Worm (Caenorhabditis elegans) whole organism, L4 larva: ENCODE measurements around the gene dpm-1.

ENCODE experiments used
- F26F4.8 ChIP-seq: fragments of 200-800 bp; sonication (Bioruptor generic); conservative IDR thresholded peaks from 2 replicates; pipeline ENCODE4 v1.3.6; 2022; ENCODE audit warnings: missing genetic modification characterization, missing compliant biosample characterization
- F37D6.2 ChIP-seq: sonication (generic microtip); optimal IDR thresholded peaks from 2 replicates; lab custom pipeline; 2016; ENCODE audit warnings: mild to moderate bottlenecking, missing genetic modification characterization, missing compliant biosample characterization
- F44E2.7 ChIP-seq: fragments of 200-800 bp; sonication (Bioruptor generic); IDR thresholded peaks from 2 replicates; pipeline ENCODE4 v2.1.2; 2022; ENCODE audit warnings: missing genetic modification characterization, missing compliant biosample characterization
- R02D3.7 ChIP-seq: fragments of 150-350 bp; sonication (generic microtip); optimal IDR thresholded peaks from 3 replicates; lab custom pipeline; 2014; ENCODE audit warnings: missing biosample characterization, missing genetic modification characterization
- Y5F2A.4 ChIP-seq: fragments of 200-800 bp; sonication (Bioruptor generic); optimal IDR thresholded peaks from 2 replicates; lab custom pipeline; 2018; ENCODE audit warnings: mild to moderate bottlenecking, missing genetic modification characterization, missing compliant biosample characterization
- ZK337.2 ChIP-seq: fragments of 200-800 bp; sonication (Bioruptor generic); IDR thresholded peaks from 2 replicates; pipeline ENCODE4 v1.3.6; 2022; ENCODE audit warnings: missing genetic modification reagents, missing genetic modification characterization, missing compliant biosample characterization
- aha-1 ChIP-seq: fragments of 150-350 bp; peaks from one replicate; lab custom pipeline; 2014; ENCODE audit warnings: missing biosample characterization, missing genetic modification characterization
- aly-2 ChIP-seq: sonication (generic microtip); optimal IDR thresholded peaks from 2 replicates; lab custom pipeline; 2018; ENCODE audit warnings: missing biosample characterization, missing genetic modification characterization
- ama-1 ChIP-seq: fragments of 150-350 bp; optimal IDR thresholded peaks from 2 replicates; lab custom pipeline; 2014; ENCODE audit warnings: inconsistent platforms, mixed read lengths
- arid-1 ChIP-seq: fragments of 200-800 bp; sonication (Bioruptor generic); conservative IDR thresholded peaks from 2 replicates; pipeline ENCODE4 v1.3.6; 2022; ENCODE audit warnings: missing genetic modification reagents, missing genetic modification characterization, missing compliant biosample characterization
- attf-4 ChIP-seq: sonication (generic microtip); optimal IDR thresholded peaks from 3 replicates; lab custom pipeline; 2017; ENCODE audit warnings: missing biosample characterization, missing genetic modification characterization
- ceh-32 ChIP-seq: sonication (generic microtip); optimal IDR thresholded peaks from 2 replicates; lab custom pipeline; 2016; ENCODE audit warnings: mild to moderate bottlenecking, missing genetic modification characterization, missing compliant biosample characterization; ENCODE audit not compliant: poor library complexity
- ceh-62 ChIP-seq: sonication (generic microtip); optimal IDR thresholded peaks from 2 replicates; lab custom pipeline; 2017; ENCODE audit warnings: missing biosample characterization, missing genetic modification characterization
- cey-2 ChIP-seq: sonication (generic microtip); optimal IDR thresholded peaks from 3 replicates; lab custom pipeline; 2017; ENCODE audit warnings: missing genetic modification characterization, mild to moderate bottlenecking, missing compliant biosample characterization, antibody characterized with exemption, borderline replicate concordance; ENCODE audit not compliant: insufficient read depth
- ctbp-1 ChIP-seq: fragments of 200-800 bp; sonication (Bioruptor generic); IDR thresholded peaks from 2 replicates; pipeline ENCODE4 v1.3.6; 2022; ENCODE audit warnings: missing genetic modification reagents, missing genetic modification characterization, missing compliant biosample characterization
- daf-16 ChIP-seq, 3 experiments: sonication (generic microtip); optimal IDR thresholded peaks; 2 replicates each; lab custom pipeline; 2016 to 2017; ENCODE audit warnings: missing genetic modification characterization in 3 of 3, missing genetic modification reagents in 3 of 3, mild to moderate bottlenecking in 2 of 3, missing compliant biosample characterization in 2 of 3, missing biosample characterization in 1 of 3, moderate library complexity in 1 of 3
- daf-8 ChIP-seq: fragments of 200-800 bp; sonication (Bioruptor generic); IDR thresholded peaks from 2 replicates; pipeline ENCODE4 v1.3.6; 2022; ENCODE audit warnings: missing genetic modification characterization, missing compliant biosample characterization
- dmd-8 ChIP-seq: fragments of 200-800 bp; sonication (Bioruptor generic); IDR thresholded peaks from 2 replicates; pipeline ENCODE4 v1.3.6; 2022; ENCODE audit warnings: missing genetic modification characterization, missing compliant biosample characterization
- duxl-1 ChIP-seq: sonication (generic microtip); optimal IDR thresholded peaks from 2 replicates; lab custom pipeline; 2016; ENCODE audit warnings: mild to moderate bottlenecking, missing genetic modification characterization, moderate library complexity, missing compliant biosample characterization; ENCODE audit not compliant: poor library complexity
- dve-1 ChIP-seq: sonication (generic microtip); optimal IDR thresholded peaks from 2 replicates; lab custom pipeline; 2017; ENCODE audit warnings: antibody characterized with exemption, mild to moderate bottlenecking, missing genetic modification characterization, missing compliant biosample characterization; ENCODE audit not compliant: insufficient read depth
- egl-27 ChIP-seq: sonication (generic microtip); optimal IDR thresholded peaks from 3 replicates; lab custom pipeline; 2017; ENCODE audit warnings: missing biosample characterization, missing genetic modification reagents, missing genetic modification characterization
- egl-43 ChIP-seq: fragments of 200-800 bp; sonication (Bioruptor generic); IDR thresholded peaks from 2 replicates; pipeline ENCODE4 v1.3.6; 2022; ENCODE audit warnings: missing genetic modification reagents, missing genetic modification characterization, missing compliant biosample characterization
- fos-1 ChIP-seq: fragments of 150-350 bp; optimal IDR thresholded peaks from 2 replicates; lab custom pipeline; 2014; ENCODE audit warnings: missing biosample characterization, missing genetic modification characterization
- hlh-30 ChIP-seq: sonication (generic microtip); optimal IDR thresholded peaks from 2 replicates; lab custom pipeline; 2017; ENCODE audit warnings: antibody characterized with exemption, mild to moderate bottlenecking, missing genetic modification characterization, missing compliant biosample characterization; ENCODE audit not compliant: insufficient read depth
- lin-15B ChIP-seq: fragments of 150-350 bp; sonication (generic microtip); optimal IDR thresholded peaks from 3 replicates; lab custom pipeline; 2014; ENCODE audit warnings: missing biosample characterization, missing genetic modification characterization
- lin-38 ChIP-seq: fragments of 200-800 bp; sonication (Bioruptor generic); IDR thresholded peaks from 2 replicates; pipeline ENCODE4 v1.3.6; 2022; ENCODE audit warnings: missing genetic modification reagents, missing genetic modification characterization, missing compliant biosample characterization
- lsy-2 ChIP-seq, 2 experiments: fragments of 150-350 bp in 1 of 2; sonication (generic microtip) in 1 of 2; optimal IDR thresholded peaks; 2 replicates each; lab custom pipeline; 2014 to 2017; ENCODE audit warnings: missing biosample characterization in 2 of 2, missing genetic modification characterization in 2 of 2
- madf-5 ChIP-seq, 2 experiments: fragments of 200-800 bp; sonication (Bioruptor generic); IDR thresholded peaks; 2 replicates each; pipeline ENCODE4 v1.3.6; 2022; ENCODE audit warnings: missing compliant biosample characterization in 2 of 2, missing genetic modification characterization in 2 of 2
- madf-9 ChIP-seq: fragments of 200-800 bp; sonication (Bioruptor generic); conservative IDR thresholded peaks from 2 replicates; pipeline ENCODE4 v1.3.6; 2022; ENCODE audit warnings: missing genetic modification reagents, missing genetic modification characterization, missing compliant biosample characterization
- mdt-29 ChIP-seq: fragments of 200-800 bp; sonication (Bioruptor generic); IDR thresholded peaks from 2 replicates; pipeline ENCODE4 v1.3.6; 2022; ENCODE audit warnings: missing genetic modification reagents, missing genetic modification characterization, missing compliant biosample characterization
- mxl-2 ChIP-seq: fragments of 200-800 bp; sonication (Bioruptor generic); conservative IDR thresholded peaks from 2 replicates; pipeline ENCODE4 v1.3.6; 2022; ENCODE audit warnings: missing genetic modification reagents, missing genetic modification characterization, missing compliant biosample characterization
- mxl-3 ChIP-seq: fragments of 200-800 bp; sonication (Bioruptor generic); optimal IDR thresholded peaks from 2 replicates; lab custom pipeline; 2018; ENCODE audit warnings: mild to moderate bottlenecking, missing genetic modification characterization, missing compliant biosample characterization
- nhr-10 ChIP-seq: fragments of 150-350 bp; optimal IDR thresholded peaks from 2 replicates; lab custom pipeline; 2014; ENCODE audit warnings: missing biosample characterization, missing genetic modification characterization
- nhr-111 ChIP-seq: fragments of 200-800 bp; sonication (Bioruptor generic); optimal IDR thresholded peaks from 2 replicates; lab custom pipeline; 2018; ENCODE audit warnings: mild to moderate bottlenecking, missing genetic modification characterization, missing compliant biosample characterization
- nhr-6 ChIP-seq: fragments of 150-350 bp; optimal IDR thresholded peaks from 2 replicates; lab custom pipeline; 2014; ENCODE audit warnings: missing biosample characterization, missing genetic modification characterization
- php-3 ChIP-seq: fragments of 200-800 bp; sonication (Bioruptor generic); IDR thresholded peaks from 2 replicates; pipeline ENCODE4 v1.3.6; 2022; ENCODE audit warnings: missing genetic modification reagents, missing genetic modification characterization, missing compliant biosample characterization
- rbr-2 ChIP-seq: sonication (generic microtip); optimal IDR thresholded peaks from 2 replicates; lab custom pipeline; 2016; ENCODE audit warnings: missing genotype, missing genetic modification characterization, missing compliant biosample characterization
- sdz-12 ChIP-seq: fragments of 200-800 bp; sonication (Bioruptor generic); optimal IDR thresholded peaks from 2 replicates; lab custom pipeline; 2018; ENCODE audit warnings: mild to moderate bottlenecking, missing genetic modification characterization, missing compliant biosample characterization
- set-16 ChIP-seq: fragments of 200-800 bp; sonication (Bioruptor generic); IDR thresholded peaks from 2 replicates; pipeline ENCODE4 v1.3.6; 2022; ENCODE audit warnings: missing genetic modification reagents, missing genetic modification characterization, missing compliant biosample characterization
- skn-1 ChIP-seq: fragments of 150-350 bp; optimal IDR thresholded peaks from 2 replicates; lab custom pipeline; 2014; ENCODE audit warnings: missing biosample characterization, missing genetic modification characterization
- spr-1 ChIP-seq: sonication (generic microtip); optimal IDR thresholded peaks from 2 replicates; lab custom pipeline; 2016; ENCODE audit warnings: mild to moderate bottlenecking, missing genetic modification characterization, missing compliant biosample characterization
- tag-97 ChIP-seq: fragments of 200-800 bp; sonication (Bioruptor generic); IDR thresholded peaks from 2 replicates; pipeline ENCODE4 v1.3.6; 2022; ENCODE audit warnings: missing genetic modification characterization, missing compliant biosample characterization
- unc-130 ChIP-seq: sonication (generic microtip); optimal IDR thresholded peaks from 2 replicates; lab custom pipeline; 2016; ENCODE audit warnings: missing genetic modification reagents, missing genetic modification characterization, missing compliant biosample characterization
- zag-1 ChIP-seq: fragments of 150-350 bp; optimal IDR thresholded peaks from 2 replicates; lab custom pipeline; 2014; ENCODE audit warnings: missing biosample characterization, missing genetic modification characterization
- zfp-2 ChIP-seq: sonication (generic microtip); optimal IDR thresholded peaks from 2 replicates; lab custom pipeline; 2016; ENCODE audit warnings: mild to moderate bottlenecking, missing genetic modification characterization, missing compliant biosample characterization
- zfp-3 ChIP-seq: fragments of 200-800 bp; sonication (Bioruptor generic); conservative IDR thresholded peaks from 2 replicates; pipeline ENCODE4 v1.3.6; 2022; ENCODE audit warnings: missing genetic modification reagents, missing genetic modification characterization, missing compliant biosample characterization
- zip-2 ChIP-seq: fragments of 150-350 bp; optimal IDR thresholded peaks from 2 replicates; lab custom pipeline; 2014; ENCODE audit warnings: missing biosample characterization, missing genetic modification characterization
- ztf-11 ChIP-seq: fragments of 150-350 bp; optimal IDR thresholded peaks from 2 replicates; lab custom pipeline; 2014; ENCODE audit warnings: missing biosample characterization, missing genetic modification characterization

dpm-1 gene

DNA sequence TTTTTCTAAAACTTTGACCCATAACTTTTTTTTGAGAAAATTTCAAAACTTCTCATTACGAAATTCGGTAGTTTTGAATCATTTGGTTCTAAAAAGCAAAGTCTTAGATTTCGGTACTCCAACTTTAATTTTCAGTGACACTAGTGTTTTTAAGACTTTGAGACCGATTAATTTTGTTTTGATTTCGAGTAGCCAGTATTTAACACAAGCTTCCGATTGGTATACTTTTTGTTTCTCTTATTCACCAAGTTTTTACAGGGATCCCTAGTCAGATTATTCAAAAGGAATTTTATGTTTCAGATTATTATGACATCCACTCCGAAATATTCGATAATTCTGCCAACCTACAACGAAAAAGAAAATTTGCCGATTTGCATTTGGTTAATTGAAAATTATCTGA, at the start of gene dpm-1:
dpm-1 (plus strand) TSS at position 301 of the 400 bp plus-strand sequence.
- TF ChIP-seq nhr-6 (tag; lab: Kevin White, UChicago) (no peak), sdz-12 (GFP tag; lab: Kevin White, UChicago) (no peak), arid-1 (GFP tag; lab: Robert Waterston, UW) (no peak), Y5F2A.4 (GFP tag; lab: Kevin White, UChicago) (no peak), egl-27 (no peak), zfp-2 (tag; lab: Kevin White, UChicago) (no peak), mxl-2 (GFP tag; lab: Robert Waterston, UW) (no peak)

DNA sequence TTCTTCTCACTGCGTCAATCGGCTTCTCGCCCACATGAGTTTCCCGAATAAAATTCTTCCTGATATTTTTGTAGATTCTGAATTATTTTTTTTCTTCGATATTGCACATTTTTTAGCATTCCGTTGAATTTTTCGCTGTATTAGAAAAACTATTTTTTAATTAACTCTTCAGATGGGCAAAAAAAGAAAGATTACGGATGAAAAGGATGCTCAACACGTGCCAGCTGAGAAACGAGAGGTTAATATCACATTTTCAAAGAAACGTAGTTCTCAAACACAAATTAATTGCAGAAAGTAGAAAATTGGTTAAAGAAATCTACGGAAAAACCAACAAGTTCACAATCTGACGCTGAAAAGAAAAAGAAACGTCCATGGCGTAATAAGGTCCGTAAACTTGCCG, 49.1 kb upstream of the dpm-1 start, which contains the start of gene rrp-8:
rrp-8 (plus strand) TSS at position 173 of the 400 bp plus-strand sequence.
- TF ChIP-seq unc-130 (GFP tag; lab: Kevin White, UChicago), result no peak
- no peak for TF ChIP-seq nhr-6 (tag; lab: Kevin White, UChicago)
- no peak for TF ChIP-seq skn-1
- no peak for TF ChIP-seq daf-16 (GFP tag; optimal IDR thresholded peaks at IDR 0.05; lab: Kevin White, UChicago)
- no peak for TF ChIP-seq daf-16 (tag; optimal IDR thresholded peaks at IDR 0.05; lab: Kevin White, UChicago)
- no peak for TF ChIP-seq F44E2.7 (GFP tag; lab: Robert Waterston, UW)
- 0 out of 4 replicates have a peak, but pooled peaks of 1 of the 2 experiments have one; percentile 30 for TF ChIP-seq madf-5 (GFP tag; IDR thresholded peaks at IDR 0.05; lab: Robert Waterston, UW)
- no peak for TF ChIP-seq ceh-62
- TF ChIP-seq egl-43 (GFP tag; lab: Robert Waterston, UW), result no peak
- no peak for TF ChIP-seq madf-9 (GFP tag; lab: Robert Waterston, UW)
- TF ChIP-seq mxl-2 (GFP tag; lab: Robert Waterston, UW), result no peak
- TF ChIP-seq F26F4.8, result no peak
- TF ChIP-seq dve-1 (tag; lab: Kevin White, UChicago), result no peak
- TF ChIP-seq Y5F2A.4 (GFP tag; lab: Kevin White, UChicago), result no peak
- TF ChIP-seq zfp-3, result 0 out of 2 replicates have a peak, but pooled peaks have one; percentile 36
- TF ChIP-seq F37D6.2 (tag; lab: Kevin White, UChicago), result no peak
- no peak for TF ChIP-seq nhr-10 (tag; lab: Kevin White, UChicago)
- no peak for TF ChIP-seq php-3
- peak; percentile 5 for TF ChIP-seq lin-15B
- TF ChIP-seq duxl-1 (tag; lab: Kevin White, UChicago), result no peak
- no peak for TF ChIP-seq cey-2 (tag; lab: Kevin White, UChicago)
- TF ChIP-seq hlh-30 (tag; lab: Kevin White, UChicago), result no peak
- peak in 1 of 2 experiments; percentile 43 for TF ChIP-seq lsy-2 (tag; optimal IDR thresholded peaks at IDR 0.05; lab: Kevin White, UChicago)
- TF ChIP-seq daf-8 (GFP tag; lab: Robert Waterston, UW), result no peak
- no peak for TF ChIP-seq mdt-29 (GFP tag; lab: Robert Waterston, UW)
- TF ChIP-seq attf-4, result no peak
- TF ChIP-seq nhr-111 (GFP tag; lab: Kevin White, UChicago), result no peak
- TF ChIP-seq aly-2 (tag; lab: Kevin White, UChicago), result no peak
- no peak for TF ChIP-seq dmd-8 (GFP tag; lab: Robert Waterston, UW)
- TF ChIP-seq zip-2, result no peak
- TF ChIP-seq ceh-32 (tag; lab: Kevin White, UChicago), result no peak
- TF ChIP-seq ctbp-1 (GFP tag; lab: Robert Waterston, UW), result no peak
- no peak for TF ChIP-seq ztf-11
- TF ChIP-seq mxl-3 (GFP tag; lab: Kevin White, UChicago), result no peak
- TF ChIP-seq ama-1 (lab: Kevin White, UChicago), result peak; percentile 1
- peak; percentile 69 for TF ChIP-seq aha-1 (tag; lab: Kevin White, UChicago)
- peak; percentile 49 for TF ChIP-seq lin-38 (GFP tag; lab: Robert Waterston, UW)
- no peak for TF ChIP-seq rbr-2 (tag; lab: Kevin White, UChicago)
- no peak for TF ChIP-seq zag-1 (tag; lab: Kevin White, UChicago)
- TF ChIP-seq fos-1 (tag; lab: Kevin White, UChicago), result no peak
- TF ChIP-seq R02D3.7 (tag; lab: Kevin White, UChicago), result no peak
- peak; percentile 25; the same call in 1 of the 2 replicates for TF ChIP-seq arid-1 (GFP tag; lab: Robert Waterston, UW)
- no peak for TF ChIP-seq spr-1 (tag; lab: Kevin White, UChicago)
- TF ChIP-seq tag-97 (GFP tag; lab: Robert Waterston, UW), result no peak
- no peak for TF ChIP-seq sdz-12 (GFP tag; lab: Kevin White, UChicago)
- no peak for TF ChIP-seq set-16 (GFP tag; lab: Robert Waterston, UW)
- no peak for TF ChIP-seq ZK337.2 (GFP tag; lab: Robert Waterston, UW)
